Worm (Caenorhabditis elegans) whole organism, midembryonic: ENCODE measurements around the gene ZK1248.15.
"Not testable (repeated sequence)": the region's sequence is repeated elsewhere in the genome, so short reads cannot be mapped to it uniquely, and the experiment has no call there.

Source experiments
- T22C8.4 ChIP-seq: fragments of 200-800 bp; sonication (Bioruptor generic); IDR thresholded peaks from 2 replicates; pipeline ENCODE4 v1.3.6; 2022; ENCODE audit warnings: missing genetic modification characterization, missing compliant biosample characterization
- cog-1 ChIP-seq: sonication (generic microtip); optimal IDR thresholded peaks from 2 replicates; lab custom pipeline; 2016; ENCODE audit warnings: missing genetic modification characterization, missing compliant biosample characterization
- flt-1 ChIP-seq: fragments of 200-800 bp; sonication (Bioruptor generic); IDR thresholded peaks from 2 replicates; pipeline ENCODE4 v1.3.6; 2022; ENCODE audit warnings: missing genetic modification characterization, missing compliant biosample characterization
- klf-2 ChIP-seq: fragments of 200-800 bp; sonication (Bioruptor generic); conservative IDR thresholded peaks from 2 replicates; pipeline ENCODE4 v1.3.6; 2022; ENCODE audit warnings: missing genetic modification reagents, missing genetic modification characterization, missing compliant biosample characterization
- med-1 ChIP-seq: sonication (generic microtip); optimal IDR thresholded peaks from 2 replicates; lab custom pipeline; 2017; ENCODE audit warnings: missing genetic modification characterization, mild to moderate bottlenecking, missing compliant biosample characterization, antibody characterized with exemption, missing genetic modification reagents; ENCODE audit not compliant: insufficient read depth
- ref-1 ChIP-seq: fragments of 200-800 bp; sonication (Bioruptor generic); conservative IDR thresholded peaks from 2 replicates; pipeline ENCODE4 v1.3.6; 2022; ENCODE audit warnings: missing genetic modification reagents, missing genetic modification characterization, missing compliant biosample characterization
- tab-1 ChIP-seq: fragments of 200-800 bp; sonication (Bioruptor generic); IDR thresholded peaks from 2 replicates; pipeline ENCODE4 v1.3.6; 2022; ENCODE audit warnings: missing genetic modification characterization, missing compliant biosample characterization
- ztf-23 ChIP-seq: fragments of 200-800 bp; sonication (Bioruptor generic); IDR thresholded peaks from 2 replicates; pipeline ENCODE4 v1.3.6; 2022; ENCODE audit warnings: missing genetic modification reagents, missing genetic modification characterization, missing compliant biosample characterization
- ztf-29 ChIP-seq: fragments of 200-800 bp; sonication (Bioruptor generic); IDR thresholded peaks from 2 replicates; pipeline ENCODE4 v1.3.6; 2022; ENCODE audit warnings: missing genetic modification reagents, missing genetic modification characterization, missing compliant biosample characterization

The ZK1248.15 gene

ce11 chrII:5838453-5838852 is at the start of gene ZK1248.15:
Gene ZK1248.15, minus strand, starts transcription at chrII:5838553.
- no peak for TF ChIP-seq flt-1 (GFP tag; lab: Robert Waterston, UW)
- no peak for TF ChIP-seq med-1 (GFP tag; lab: Kevin White, UChicago)
- TF ChIP-seq ztf-23 (GFP tag; lab: Robert Waterston, UW), result no peak
- no peak for TF ChIP-seq tab-1 (GFP tag; lab: Robert Waterston, UW)
- TF ChIP-seq cog-1 (tag; lab: Kevin White, UChicago), result no peak
- TF ChIP-seq klf-2, result no peak
- no peak for TF ChIP-seq ztf-29
- TF ChIP-seq T22C8.4 (GFP tag; lab: Robert Waterston, UW), result no peak
- no peak for TF ChIP-seq ref-1 (GFP tag; lab: Robert Waterston, UW)

- no peak for TF ChIP-seq klf-2
- TF ChIP-seq ztf-29, result no peak
Observed at ce11 chrII:5885966-5886621, 47.7 kb upstream of the ZK1248.15 start.

- TF ChIP-seq klf-2 (no peak), med-1 (GFP tag; lab: Kevin White, UChicago) (no peak), T22C8.4 (GFP tag; lab: Robert Waterston, UW) (no peak), ztf-29 (no peak), tab-1 (GFP tag; lab: Robert Waterston, UW) (no peak), ref-1 (GFP tag; lab: Robert Waterston, UW) (no peak), ztf-23 (GFP tag; lab: Robert Waterston, UW) (no peak), cog-1 (tag; lab: Kevin White, UChicago) (no peak), flt-1 (GFP tag; lab: Robert Waterston, UW) (no peak)
Observed at ce11 chrII:5884252-5884651, 45.9 kb upstream of the ZK1248.15 start, which contains the start of gene rfip-1. Gene rfip-1, plus strand, starts transcription at chrII:5884552.

ce11 chrII:5880677-5881076 is 42.3 kb upstream of the ZK1248.15 start:
- TF ChIP-seq tab-1 (GFP tag; lab: Robert Waterston, UW), result no peak
- no peak for TF ChIP-seq klf-2

- TF ChIP-seq T22C8.4 (GFP tag; lab: Robert Waterston, UW); klf-2; cog-1 (tag; lab: Kevin White, UChicago): not testable (repeated sequence)
Observed at ce11 chrII:5876511-5876910, 38.2 kb upstream of the ZK1248.15 start, which contains the start of gene F55C12.2. Gene F55C12.2, plus strand, starts transcription at chrII:5876811.

- TF ChIP-seq cog-1 (tag; lab: Kevin White, UChicago), result no peak
- no peak for TF ChIP-seq med-1 (GFP tag; lab: Kevin White, UChicago)
- TF ChIP-seq T22C8.4 (GFP tag; lab: Robert Waterston, UW), result no peak
- TF ChIP-seq klf-2, result no peak
- TF ChIP-seq ztf-29, result no peak
- TF ChIP-seq tab-1 (GFP tag; lab: Robert Waterston, UW), result no peak
- no peak for TF ChIP-seq ztf-23 (GFP tag; lab: Robert Waterston, UW)
- no peak for TF ChIP-seq ref-1 (GFP tag; lab: Robert Waterston, UW)
- TF ChIP-seq flt-1 (GFP tag; lab: Robert Waterston, UW), result no peak
Observed at ce11 chrII:5876053-5876452, 37.7 kb upstream of the ZK1248.15 start, which contains the start of gene F55C12.6. Gene F55C12.6, minus strand, starts transcription at chrII:5876153.

- no peak for TF ChIP-seq flt-1 (GFP tag; lab: Robert Waterston, UW)
- no peak for TF ChIP-seq med-1 (GFP tag; lab: Kevin White, UChicago)
- no peak for TF ChIP-seq ref-1 (GFP tag; lab: Robert Waterston, UW)
- TF ChIP-seq tab-1 (GFP tag; lab: Robert Waterston, UW), result no peak
- TF ChIP-seq T22C8.4 (GFP tag; lab: Robert Waterston, UW), result no peak
- TF ChIP-seq cog-1 (tag; lab: Kevin White, UChicago), result no peak
- TF ChIP-seq ztf-29, result no peak
- no peak for TF ChIP-seq klf-2
- TF ChIP-seq ztf-23 (GFP tag; lab: Robert Waterston, UW), result no peak
Observed at ce11 chrII:5874130-5874529, 35.8 kb upstream of the ZK1248.15 start.

- no peak for TF ChIP-seq T22C8.4 (GFP tag; lab: Robert Waterston, UW)
- 0 out of 2 replicates have a peak, but pooled peaks have one; percentile 39 for TF ChIP-seq ztf-23 (GFP tag; lab: Robert Waterston, UW)
Observed at ce11 chrII:5873564-5874070, 35.3 kb upstream of the ZK1248.15 start, which contains the start of gene tex-2. Gene tex-2, minus strand, starts transcription at chrII:5873614.

ce11 chrII:5872414-5872813 is 34.1 kb upstream of the ZK1248.15 start:
- TF ChIP-seq tab-1 (GFP tag; lab: Robert Waterston, UW) (no peak), ref-1 (GFP tag; lab: Robert Waterston, UW) (no peak), T22C8.4 (GFP tag; lab: Robert Waterston, UW) (no peak), med-1 (GFP tag; lab: Kevin White, UChicago) (no peak), ztf-29 (no peak), flt-1 (GFP tag; lab: Robert Waterston, UW) (no peak), cog-1 (tag; lab: Kevin White, UChicago) (no peak), klf-2 (no peak), ztf-23 (GFP tag; lab: Robert Waterston, UW) (no peak)

ce11 chrII:5871508-5871907 is 33.2 kb upstream of the ZK1248.15 start:
- TF ChIP-seq ztf-29, result no peak
- TF ChIP-seq T22C8.4 (GFP tag; lab: Robert Waterston, UW), result no peak
- no peak for TF ChIP-seq tab-1 (GFP tag; lab: Robert Waterston, UW)
- TF ChIP-seq flt-1 (GFP tag; lab: Robert Waterston, UW), result no peak
- TF ChIP-seq med-1 (GFP tag; lab: Kevin White, UChicago), result no peak
- TF ChIP-seq ztf-23 (GFP tag; lab: Robert Waterston, UW), result no peak
- no peak for TF ChIP-seq klf-2
